Worm (Caenorhabditis elegans): ENCODE data around the gene fbxa-79.

fbxa-79 gene

ce11 chrIII:1347539-1347938 is 39.4 kb upstream of the fbxa-79 start, which contains the start of gene Y82E9BL.5:
TSS of gene Y82E9BL.5 (minus strand) at chrIII:1347639.
- TF ChIP-seq ces-1 (GFP tag; optimal IDR thresholded peaks at IDR 0.05), result no peak
- no peak for TF ChIP-seq nhr-48 (tag; optimal IDR thresholded peaks at IDR 0.05)
- no peak for TF ChIP-seq zip-2 (tag; optimal IDR thresholded peaks at IDR 0.05)
- TF ChIP-seq saeg-2 (GFP tag; IDR thresholded peaks at IDR 0.05), result no peak
- no peak for TF ChIP-seq arid-1 (GFP tag; conservative IDR thresholded peaks at IDR 0.05)
- no peak for TF ChIP-seq egl-43 (GFP tag; IDR thresholded peaks at IDR 0.05)
- no peak for TF ChIP-seq mdl-1 (tag; optimal IDR thresholded peaks at IDR 0.05)
- TF ChIP-seq F10B5.3 (tag; optimal IDR thresholded peaks at IDR 0.05), result no peak
- TF ChIP-seq attf-4 (tag; optimal IDR thresholded peaks at IDR 0.05), result no peak

ce11 chrIII:1347003-1347402 is 38.9 kb upstream of the fbxa-79 start:
- no peak for TF ChIP-seq nhr-10 (tag; optimal IDR thresholded peaks at IDR 0.05)
- peak in 1 of 2 experiments; percentile 58 for TF ChIP-seq unc-62 (GFP tag; optimal IDR thresholded peaks at IDR 0.05 in 1 of 2)
- no peak for TF ChIP-seq unc-62 (tag; optimal IDR thresholded peaks at IDR 0.05)
- peak; percentile 92 for TF ChIP-seq aha-1 (tag)

- no peak for TF ChIP-seq ceh-44 (GFP tag; IDR thresholded peaks at IDR 0.05)
- TF ChIP-seq ces-1 (GFP tag; optimal IDR thresholded peaks at IDR 0.05), result no peak
- TF ChIP-seq F26F4.8 (GFP tag; conservative IDR thresholded peaks at IDR 0.05), result no peak
- no peak for TF ChIP-seq nhr-102 (tag; optimal IDR thresholded peaks at IDR 0.05)
- TF ChIP-seq saeg-2 (GFP tag; IDR thresholded peaks at IDR 0.05), result no peak
- TF ChIP-seq nhr-10 (tag; optimal IDR thresholded peaks at IDR 0.05), result no peak
- TF ChIP-seq ceh-20 (GFP tag; IDR thresholded peaks at IDR 0.05), result no peak
- no peak for TF ChIP-seq nhr-42 (GFP tag; IDR thresholded peaks at IDR 0.05)
- TF ChIP-seq nhr-41 (GFP tag; IDR thresholded peaks at IDR 0.05), result no peak
- TF ChIP-seq snpc-4 (tag; optimal IDR thresholded peaks at IDR 0.05), result no peak
Measured at ce11 chrIII:1345694-1346093, 37.6 kb upstream of the fbxa-79 start, which contains the start of gene Y82E9BL.6. TSS of gene Y82E9BL.6 (minus strand) at chrIII:1345794.

ce11 chrIII:1342919-1343419 is 34.9 kb upstream of the fbxa-79 start, which contains the start of gene fbxa-27:
TSS of gene fbxa-27 (plus strand) at chrIII:1342969.
- no peak for TF ChIP-seq F49E8.2 (tag; optimal IDR thresholded peaks at IDR 0.05; ENCODE audit: borderline replicate concordance)
- peak in 1 of 2 experiments; percentile 61 for TF ChIP-seq unc-62 (GFP tag; optimal IDR thresholded peaks at IDR 0.05 in 1 of 2)
- TF ChIP-seq unc-62 (tag; optimal IDR thresholded peaks at IDR 0.05), result no peak

ce11 chrIII:1342488-1342887 is 34.4 kb upstream of the fbxa-79 start, which contains the start of gene fbxa-26:
TSS of gene fbxa-26 (minus strand) at chrIII:1342522.
- TF ChIP-seq ceh-44 (GFP tag; IDR thresholded peaks at IDR 0.05), result no peak
- peak; percentile 55 for TF ChIP-seq pqm-1 (tag; optimal IDR thresholded peaks at IDR 0.05)
- no peak for TF ChIP-seq dmd-9 (GFP tag; IDR thresholded peaks at IDR 0.05)
- TF ChIP-seq lin-13 (GFP tag; optimal IDR thresholded peaks at IDR 0.05), result no peak
- TF ChIP-seq F10B5.3 (tag; optimal IDR thresholded peaks at IDR 0.05), result no peak
- no peak for TF ChIP-seq jun-1 (tag; optimal IDR thresholded peaks at IDR 0.05)
- TF ChIP-seq nhr-11 (tag; optimal IDR thresholded peaks at IDR 0.05), result no peak
- no peak for TF ChIP-seq gei-8 (GFP tag; optimal IDR thresholded peaks at IDR 0.05)
- no peak for TF ChIP-seq rbr-2 (tag; optimal IDR thresholded peaks at IDR 0.05)
- TF ChIP-seq dve-1 (tag; optimal IDR thresholded peaks at IDR 0.05; ENCODE audit: insufficient read depth), result peak; percentile 44
- TF ChIP-seq daf-19 (GFP tag; conservative IDR thresholded peaks at IDR 0.05), result no peak
- TF ChIP-seq ztf-7 (tag; optimal IDR thresholded peaks at IDR 0.05), result no peak
- TF ChIP-seq nhr-28 (tag; optimal IDR thresholded peaks at IDR 0.05), result peak; percentile 35
- TF ChIP-seq nhr-77 (tag; optimal IDR thresholded peaks at IDR 0.05), result peak; percentile 23
- TF ChIP-seq lin-1 (GFP tag; IDR thresholded peaks at IDR 0.05), result no peak
- no peak for TF ChIP-seq skn-1 (tag; optimal IDR thresholded peaks at IDR 0.05)
- no peak for TF ChIP-seq nhr-102 (tag; optimal IDR thresholded peaks at IDR 0.05)
- no peak for TF ChIP-seq daf-16 (GFP tag; optimal IDR thresholded peaks at IDR 0.05)
- TF ChIP-seq daf-16 (tag; optimal IDR thresholded peaks at IDR 0.05), result peak; percentile 94
- no peak for TF ChIP-seq tag-97 (GFP tag; IDR thresholded peaks at IDR 0.05)
